Worm (Caenorhabditis elegans) whole organism, young adult: Measurements from ENCODE around the gene F44E2.10.

Experiments
- B0261.1 ChIP-seq: sonication (generic microtip); optimal IDR thresholded peaks from 2 replicates; lab custom pipeline; 2016; ENCODE audit warnings: mild to moderate bottlenecking, missing genetic modification characterization, moderate library complexity, missing compliant biosample characterization
- C17E4.6 ChIP-seq: fragments of 200-800 bp; sonication (Bioruptor generic); IDR thresholded peaks from 2 replicates; pipeline ENCODE4 v1.3.6; 2022; ENCODE audit warnings: missing genetic modification reagents, missing genetic modification characterization, missing compliant biosample characterization
- F10E7.11 ChIP-seq: sonication (generic microtip); optimal IDR thresholded peaks from 2 replicates; lab custom pipeline; 2017; ENCODE audit warnings: mild to moderate bottlenecking, missing genetic modification characterization, moderate library complexity, missing compliant biosample characterization
- F39B2.1 ChIP-seq: fragments of 200-800 bp; sonication (Bioruptor generic); IDR thresholded peaks from 2 replicates; pipeline ENCODE4 v1.3.6; 2022; ENCODE audit warnings: missing genetic modification reagents, missing genetic modification characterization, missing compliant biosample characterization
- F55B11.4 ChIP-seq: sonication (generic microtip); optimal IDR thresholded peaks from 2 replicates; lab custom pipeline; 2016; ENCODE audit warnings: missing compliant biosample characterization, missing genetic modification characterization, borderline replicate concordance; ENCODE audit not compliant: insufficient read depth
- F57A8.1 ChIP-seq: fragments of 200-800 bp; sonication (Bioruptor generic); optimal IDR thresholded peaks from 2 replicates; lab custom pipeline; 2018; ENCODE audit warnings: mild to moderate bottlenecking, missing genetic modification characterization, moderate library complexity, missing compliant biosample characterization
- K12H6.12 ChIP-seq: fragments of 200-800 bp; sonication (Bioruptor generic); optimal IDR thresholded peaks from 2 replicates; lab custom pipeline; 2018; ENCODE audit warnings: mild to moderate bottlenecking, missing genetic modification characterization, missing compliant biosample characterization
- Y56A3A.18 ChIP-seq: fragments of 200-800 bp; sonication (Bioruptor generic); IDR thresholded peaks from 2 replicates; pipeline ENCODE4 v1.3.6; 2022; ENCODE audit warnings: missing genetic modification reagents, missing genetic modification characterization, missing compliant biosample characterization
- Y67H2A.10 ChIP-seq: fragments of 200-800 bp; sonication (Bioruptor generic); conservative IDR thresholded peaks from 2 replicates; pipeline ENCODE4 v1.3.6; 2022; ENCODE audit warnings: missing genetic modification reagents, missing genetic modification characterization, missing compliant biosample characterization
- Y79H2A.3 ChIP-seq: fragments of 200-800 bp; sonication (Bioruptor generic); conservative IDR thresholded peaks from 2 replicates; pipeline ENCODE4 v1.3.6; 2022; ENCODE audit warnings: missing genetic modification reagents, missing genetic modification characterization, missing compliant biosample characterization
- Y95B8A.8 ChIP-seq: fragments of 200-800 bp; sonication (Bioruptor generic); IDR thresholded peaks from 2 replicates; pipeline ENCODE4 v1.3.6; 2022; ENCODE audit warnings: missing genetic modification reagents, missing genetic modification characterization, missing compliant biosample characterization
- aptf-3 ChIP-seq: fragments of 200-800 bp; sonication (Bioruptor generic); IDR thresholded peaks from 2 replicates; pipeline ENCODE4 v1.3.6; 2022; ENCODE audit warnings: missing genetic modification characterization, missing compliant biosample characterization
- athp-1 ChIP-seq: sonication (generic microtip); optimal IDR thresholded peaks from 2 replicates; lab custom pipeline; 2017; ENCODE audit warnings: mild to moderate bottlenecking, missing genetic modification characterization, missing compliant biosample characterization
- attf-5 ChIP-seq: fragments of 200-800 bp; sonication (Bioruptor generic); optimal IDR thresholded peaks from 2 replicates; lab custom pipeline; 2018; ENCODE audit warnings: mild to moderate bottlenecking, missing genetic modification characterization, missing compliant biosample characterization
- attf-6 ChIP-seq: fragments of 200-800 bp; sonication (Bioruptor generic); IDR thresholded peaks from 2 replicates; pipeline ENCODE4 v1.3.6; 2022; ENCODE audit warnings: missing genetic modification reagents, missing genetic modification characterization, missing compliant biosample characterization
- cebp-1 ChIP-seq, 2 experiments: fragments of 200-800 bp in 1 of 2; sonication (Bioruptor generic) in 1 of 2; sonication (generic microtip) in 1 of 2; IDR thresholded peaks in 1 of 2; optimal IDR thresholded peaks in 1 of 2; 2 replicates each; pipeline versions ENCODE4 v1.3.6 to Lab custom; 2017 to 2022; ENCODE audit warnings: missing compliant biosample characterization in 2 of 2, missing genetic modification characterization in 2 of 2, mild to moderate bottlenecking in 1 of 2, missing genetic modification reagents in 1 of 2, moderate library complexity in 1 of 2
- ceh-27 ChIP-seq: fragments of 200-800 bp; sonication (Bioruptor generic); optimal IDR thresholded peaks from 2 replicates; lab custom pipeline; 2018; ENCODE audit warnings: mild to moderate bottlenecking, missing genetic modification characterization, moderate library complexity, missing compliant biosample characterization
- ceh-91 ChIP-seq: fragments of 200-800 bp; sonication (Bioruptor generic); IDR thresholded peaks from 2 replicates; pipeline ENCODE4 v1.3.6; 2022; ENCODE audit warnings: missing genetic modification reagents, missing genetic modification characterization, missing compliant biosample characterization
- dox-1 ChIP-seq: fragments of 200-800 bp; sonication (Bioruptor generic); IDR thresholded peaks from 2 replicates; pipeline ENCODE4 v1.3.6; 2022; ENCODE audit warnings: missing genetic modification reagents, missing genetic modification characterization, missing compliant biosample characterization
- ekl-4 ChIP-seq: fragments of 200-800 bp; sonication (Bioruptor generic); IDR thresholded peaks from 2 replicates; pipeline ENCODE4 v1.3.6; 2022; ENCODE audit warnings: missing genetic modification reagents, missing genetic modification characterization, missing compliant biosample characterization
- ets-4 ChIP-seq: fragments of 200-800 bp; sonication (Bioruptor generic); optimal IDR thresholded peaks from 2 replicates; lab custom pipeline; 2018; ENCODE audit warnings: mild to moderate bottlenecking, missing genetic modification characterization, missing compliant biosample characterization
- hlh-26 ChIP-seq: fragments of 200-800 bp; sonication (Bioruptor generic); conservative IDR thresholded peaks from 2 replicates; pipeline ENCODE4 v1.3.6; 2022; ENCODE audit warnings: missing genetic modification reagents, missing genetic modification characterization, missing compliant biosample characterization
- hmg-20 ChIP-seq: fragments of 200-800 bp; sonication (Bioruptor generic); IDR thresholded peaks from 2 replicates; pipeline ENCODE4 v1.3.6; 2022; ENCODE audit warnings: missing genetic modification reagents, missing genetic modification characterization, missing compliant biosample characterization
- hrde-1 ChIP-seq: sonication (generic microtip); optimal IDR thresholded peaks from 2 replicates; lab custom pipeline; 2016; ENCODE audit warnings: missing genetic modification characterization, mild to moderate bottlenecking, missing compliant biosample characterization, moderate library complexity, missing genotype, missing genetic modification reagents, borderline replicate concordance
- let-526 ChIP-seq: fragments of 200-800 bp; sonication (Bioruptor generic); IDR thresholded peaks from 2 replicates; pipeline ENCODE4 v1.3.6; 2022; ENCODE audit warnings: missing genetic modification reagents, missing genetic modification characterization, missing compliant biosample characterization
- let-607 ChIP-seq, 2 experiments: fragments of 200-800 bp in 1 of 2; sonication (Bioruptor generic) in 1 of 2; sonication (generic microtip) in 1 of 2; optimal IDR thresholded peaks; 2 replicates each; lab custom pipeline; 2016 to 2018; ENCODE audit warnings: mild to moderate bottlenecking in 2 of 2, missing compliant biosample characterization in 2 of 2, missing genetic modification characterization in 2 of 2, moderate library complexity in 2 of 2, missing genotype in 1 of 2
- lin-54 ChIP-seq: fragments of 200-800 bp; sonication (Bioruptor generic); optimal IDR thresholded peaks from 2 replicates; lab custom pipeline; 2018; ENCODE audit warnings: mild to moderate bottlenecking, missing genetic modification characterization, missing compliant biosample characterization
- lir-1 ChIP-seq: fragments of 200-800 bp; sonication (Bioruptor generic); conservative IDR thresholded peaks from 2 replicates; pipeline ENCODE4 v1.3.6; 2022; ENCODE audit warnings: missing genetic modification reagents, missing genetic modification characterization, missing compliant biosample characterization
- madf-6 ChIP-seq: fragments of 200-800 bp; sonication (Bioruptor generic); IDR thresholded peaks from 2 replicates; pipeline ENCODE4 v1.3.6; 2022; ENCODE audit warnings: missing genetic modification reagents, missing genetic modification characterization, missing compliant biosample characterization
- madf-8 ChIP-seq: fragments of 200-800 bp; sonication (Bioruptor generic); conservative IDR thresholded peaks from 2 replicates; pipeline ENCODE4 v1.3.6; 2022; ENCODE audit warnings: missing genetic modification reagents, missing genetic modification characterization, missing compliant biosample characterization
- nhr-179 ChIP-seq: sonication (generic microtip); optimal IDR thresholded peaks from 2 replicates; lab custom pipeline; 2016; ENCODE audit warnings: mild to moderate bottlenecking, missing genetic modification characterization, missing compliant biosample characterization
- pha-4 ChIP-seq: fragments of 150-350 bp; sonication (generic microtip); optimal IDR thresholded peaks from 2 replicates; lab custom pipeline; 2014; ENCODE audit warnings: missing biosample characterization, missing genetic modification reagents, missing genetic modification characterization
- rpc-1 ChIP-seq, 2 experiments: fragments of 150-350 bp in 1 of 2; sonication (generic microtip) in 1 of 2; optimal IDR thresholded peaks; 2 replicates each; lab custom pipeline; 2014 to 2018; ENCODE audit warnings: missing biosample characterization in 1 of 2, missing genetic modification characterization in 1 of 2, missing genetic modification reagents in 1 of 2, missing genotype in 1 of 2
- sea-2 ChIP-seq: fragments of 200-800 bp; sonication (Bioruptor generic); IDR thresholded peaks from 2 replicates; pipeline ENCODE4 v1.3.6; 2022; ENCODE audit warnings: missing genetic modification characterization, missing compliant biosample characterization
- snpc-1.1 ChIP-seq: sonication (generic microtip); optimal IDR thresholded peaks from 2 replicates; lab custom pipeline; 2017; ENCODE audit warnings: missing genetic modification characterization, mild to moderate bottlenecking, missing compliant biosample characterization, antibody characterized with exemption, moderate library complexity, missing genotype, missing genetic modification reagents; ENCODE audit not compliant: insufficient read depth
- tlf-1 ChIP-seq: fragments of 200-800 bp; sonication (Bioruptor generic); optimal IDR thresholded peaks from 2 replicates; lab custom pipeline; 2018; ENCODE audit warnings: mild to moderate bottlenecking, missing genetic modification characterization, missing compliant biosample characterization
- unc-130 ChIP-seq: sonication (generic microtip); optimal IDR thresholded peaks from 2 replicates; lab custom pipeline; 2016; ENCODE audit warnings: missing genetic modification reagents, missing genetic modification characterization, missing compliant biosample characterization
- xnd-1 ChIP-seq: sonication (generic microtip); optimal IDR thresholded peaks from 2 replicates; lab custom pipeline; 2016; ENCODE audit warnings: missing genotype, missing genetic modification reagents, missing genetic modification characterization, missing compliant biosample characterization
- zfh-2 ChIP-seq: fragments of 200-800 bp; sonication (Bioruptor generic); conservative IDR thresholded peaks from 2 replicates; pipeline ENCODE4 v1.3.6; 2022; ENCODE audit warnings: missing genetic modification reagents, missing genetic modification characterization, missing compliant biosample characterization
- ztf-25 ChIP-seq: fragments of 200-800 bp; sonication (Bioruptor generic); IDR thresholded peaks from 2 replicates; pipeline ENCODE4 v1.3.6; 2022; ENCODE audit warnings: missing genetic modification reagents, missing genetic modification characterization, missing compliant biosample characterization
- ztf-26 ChIP-seq: sonication (generic microtip); optimal IDR thresholded peaks from 2 replicates; lab custom pipeline; 2017; ENCODE audit warnings: missing genetic modification characterization, missing compliant biosample characterization
- ztf-28 ChIP-seq: fragments of 200-800 bp; sonication (Bioruptor generic); IDR thresholded peaks from 2 replicates; pipeline ENCODE4 v1.3.6; 2022; ENCODE audit warnings: missing genetic modification reagents, missing genetic modification characterization, missing compliant biosample characterization
- ztf-3 ChIP-seq: fragments of 200-800 bp; sonication (Bioruptor generic); optimal IDR thresholded peaks from 2 replicates; lab custom pipeline; 2018; ENCODE audit warnings: mild to moderate bottlenecking, missing genetic modification characterization, missing compliant biosample characterization
- ztf-6 ChIP-seq: fragments of 200-800 bp; sonication (Bioruptor generic); IDR thresholded peaks from 2 replicates; pipeline ENCODE4 v1.3.6; 2022; ENCODE audit warnings: missing genetic modification reagents, missing genetic modification characterization, missing compliant biosample characterization

F44E2.10 gene

ce11 chrIII:8801864-8802818 is 28.8 kb downstream of the F44E2.10 start (continued):
- TF ChIP-seq F55B11.4 (tag; lab: Kevin White, UChicago) (no peak), snpc-1.1 (tag; lab: Kevin White, UChicago) (peak; percentile 57), Y79H2A.3 (no peak), athp-1 (tag; lab: Kevin White, UChicago) (peak; percentile 85), attf-5 (peak; percentile 97), F39B2.1 (no peak), aptf-3 (GFP tag; lab: Robert Waterston, UW) (no peak), dox-1 (GFP tag; lab: Robert Waterston, UW) (peak; percentile 88), ekl-4 (GFP tag; lab: Robert Waterston, UW) (peak; percentile 35; the same call in 1 of the 2 replicates), hmg-20 (GFP tag; lab: Robert Waterston, UW) (no peak), Y56A3A.18 (GFP tag; lab: Robert Waterston, UW) (0 out of 2 replicates have a peak, but pooled peaks have one; percentile 21), C17E4.6 (no peak), attf-6 (GFP tag; lab: Robert Waterston, UW) (no peak), ztf-3 (GFP tag; lab: Kevin White, UChicago) (peak; percentile 83), Y95B8A.8 (GFP tag; lab: Robert Waterston, UW) (no peak), Y67H2A.10 (GFP tag; lab: Robert Waterston, UW) (no peak), ets-4 (GFP tag; lab: Kevin White, UChicago) (peak; percentile 78), lin-54 (GFP tag; lab: Kevin White, UChicago) (peak; percentile 67), F57A8.1 (no peak), ztf-28 (GFP tag; lab: Robert Waterston, UW) (no peak), ztf-26 (tag; lab: Kevin White, UChicago) (peak; percentile 84), nhr-179 (tag; lab: Kevin White, UChicago) (no peak), ceh-91 (no peak), B0261.1 (tag; lab: Kevin White, UChicago) (no peak), hrde-1 (tag; lab: Kevin White, UChicago) (no peak), unc-130 (GFP tag; lab: Kevin White, UChicago) (no peak), let-607 (tag; optimal IDR thresholded peaks at IDR 0.05; lab: Kevin White, UChicago) (peak; percentile 87 to 92), F10E7.11 (no peak), tlf-1 (GFP tag; lab: Kevin White, UChicago) (peak; percentile 80), ceh-27 (peak; percentile 90), rpc-1 (optimal IDR thresholded peaks at IDR 0.05; lab: Kevin White, UChicago) (no peak), rpc-1 (tag; optimal IDR thresholded peaks at IDR 0.05; lab: Kevin White, UChicago) (no peak), lir-1 (GFP tag; lab: Robert Waterston, UW) (peak; percentile 49; the same call in 1 of the 2 replicates), madf-6 (GFP tag; lab: Robert Waterston, UW) (no peak), sea-2 (GFP tag; lab: Robert Waterston, UW) (no peak), zfh-2 (GFP tag; lab: Robert Waterston, UW) (peak; percentile 97), madf-8 (no peak), ztf-25 (GFP tag; lab: Robert Waterston, UW) (no peak), cebp-1 (GFP tag; IDR thresholded peaks at IDR 0.05; lab: Robert Waterston, UW) (no peak), cebp-1 (tag; optimal IDR thresholded peaks at IDR 0.05; lab: Kevin White, UChicago) (peak; percentile 92), K12H6.12 (peak; percentile 98), xnd-1 (tag; lab: Kevin White, UChicago) (no peak), hlh-26 (GFP tag; lab: Robert Waterston, UW) (no peak), ztf-6 (no peak), pha-4 (peak; percentile 90), let-526 (GFP tag; lab: Robert Waterston, UW) (no peak; the same call in none of the 2 replicates)
